Worm (Caenorhabditis elegans) whole organism, L4/young adult: Measurements from ENCODE around the gene nhr-199.
"Not testable (repeated sequence)": the region's sequence is repeated elsewhere in the genome, so short reads cannot be mapped to it uniquely, and the experiment has no call there.

Source experiments
- W03F9.2 ChIP-seq: fragments of 150-350 bp; optimal IDR thresholded peaks from 2 replicates; lab custom pipeline; 2014; ENCODE audit warnings: missing biosample characterization, missing genetic modification characterization
- dao-5 ChIP-seq: sonication (generic microtip); optimal IDR thresholded peaks from 2 replicates; lab custom pipeline; 2016; ENCODE audit warnings: missing genotype, missing genetic modification characterization, moderate library complexity, missing compliant biosample characterization
- him-1 ChIP-seq: sonication (generic microtip); optimal IDR thresholded peaks from 2 replicates; lab custom pipeline; 2016; ENCODE audit warnings: missing genotype, missing genetic modification reagents, missing genetic modification characterization, missing compliant biosample characterization

nhr-199 gene

DNA sequence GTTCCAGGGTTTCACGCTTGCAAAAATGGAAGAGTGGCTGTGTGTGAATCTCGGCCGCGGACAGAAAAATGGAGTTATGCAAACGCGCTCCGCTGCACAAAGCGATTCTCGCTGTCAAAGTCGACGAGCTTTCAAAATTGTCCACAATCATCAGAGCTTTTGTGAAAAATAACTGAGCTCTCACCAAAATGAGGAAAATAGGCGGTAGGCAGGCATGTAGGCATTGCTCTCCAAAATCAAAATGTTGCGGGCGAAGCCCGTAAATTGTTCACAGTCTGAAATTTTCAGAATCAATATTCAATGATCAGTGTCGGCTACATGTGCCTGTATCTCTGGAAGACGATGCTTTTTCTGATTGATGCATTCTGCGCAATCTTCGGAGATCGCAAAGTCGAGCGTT lies 30.8 kb downstream of the nhr-199 start, which contains the start of gene K06B4.4:
Gene K06B4.4 (plus strand): TSS at position 301 of the 400 bp plus-strand sequence.
- TF ChIP-seq him-1 (no peak), dao-5 (tag; lab: Kevin White, UChicago) (no peak), W03F9.2 (tag; lab: Kevin White, UChicago) (no peak)

DNA sequence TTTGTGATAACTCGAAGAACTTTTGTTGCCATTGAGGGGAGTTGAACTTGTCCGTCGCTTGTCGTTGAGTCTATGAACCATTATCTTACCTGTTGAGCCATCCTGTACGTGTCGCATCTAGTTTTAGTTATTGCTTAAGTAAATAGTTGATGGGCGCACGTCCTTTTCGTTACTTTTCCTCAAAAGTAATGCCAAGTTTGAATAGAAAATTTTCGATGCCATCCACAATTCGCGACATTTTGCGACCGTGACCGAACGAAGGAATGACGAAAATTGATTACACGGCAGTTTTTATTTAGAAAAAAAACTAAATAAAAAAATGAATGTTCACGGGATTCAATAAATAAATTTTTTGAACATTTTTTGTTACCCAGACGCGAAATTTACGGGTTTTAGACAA lies 31.5 kb downstream of the nhr-199 start, which contains the start of gene F53E4.1:
Gene F53E4.1 (minus strand): TSS at position 101 of the 400 bp plus-strand sequence.
- not testable (repeated sequence) for TF ChIP-seq W03F9.2 (tag; lab: Kevin White, UChicago); dao-5 (tag; lab: Kevin White, UChicago); him-1

DNA sequence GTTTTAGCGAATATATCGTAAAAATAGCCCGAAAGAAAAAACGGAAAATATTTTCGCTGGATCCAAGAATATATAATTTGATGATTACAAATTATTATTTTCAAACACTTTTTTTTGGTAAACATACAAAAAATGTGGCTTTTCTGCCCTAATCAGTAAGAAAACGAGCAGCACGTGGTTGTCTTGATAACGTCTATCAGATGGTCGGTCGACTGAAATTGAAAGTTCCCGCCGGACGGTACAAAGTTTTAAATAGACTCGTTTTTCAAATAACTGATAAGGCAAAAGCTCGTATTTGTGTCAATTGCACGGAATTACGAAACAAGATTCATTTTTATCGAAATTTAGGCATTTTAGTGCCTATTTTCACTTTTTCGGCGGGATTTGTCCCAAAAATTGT lies 33.0 kb downstream of the nhr-199 start:
- TF ChIP-seq W03F9.2 (tag; lab: Kevin White, UChicago), result no peak
- TF ChIP-seq him-1, result no peak
- TF ChIP-seq dao-5 (tag; lab: Kevin White, UChicago), result no peak

DNA sequence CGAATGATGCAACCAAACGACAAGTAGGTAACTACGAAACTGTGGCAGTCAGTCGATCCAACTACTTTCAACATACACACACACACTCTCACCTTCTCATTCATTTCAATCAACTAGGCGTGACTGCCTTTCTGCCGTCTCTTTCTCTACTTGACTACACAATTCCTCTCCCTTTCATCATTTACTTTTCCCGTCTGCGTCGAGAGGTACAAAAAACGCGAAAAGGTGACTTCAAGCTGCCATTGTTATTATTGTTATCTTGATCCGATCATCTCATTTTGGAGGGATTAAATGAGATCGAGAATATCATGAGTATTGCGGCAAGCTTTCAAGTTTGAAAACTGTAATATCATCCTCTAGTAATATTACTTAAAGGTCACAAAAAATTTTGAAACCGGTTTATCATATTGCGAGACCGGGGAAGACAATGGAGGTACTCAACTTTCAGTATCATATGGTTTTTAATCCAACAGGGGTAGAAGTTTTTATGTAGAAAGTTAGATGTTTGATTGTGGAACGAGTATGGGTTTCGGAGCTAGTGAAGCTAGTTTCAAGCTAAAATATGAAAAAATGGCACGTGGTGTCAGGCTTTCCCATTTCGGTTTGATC lies 35.5 kb downstream of the nhr-199 start:
- TF ChIP-seq W03F9.2 (tag; lab: Kevin White, UChicago), result no peak
- TF ChIP-seq dao-5 (tag; lab: Kevin White, UChicago), result no peak
- TF ChIP-seq him-1, result no peak

DNA sequence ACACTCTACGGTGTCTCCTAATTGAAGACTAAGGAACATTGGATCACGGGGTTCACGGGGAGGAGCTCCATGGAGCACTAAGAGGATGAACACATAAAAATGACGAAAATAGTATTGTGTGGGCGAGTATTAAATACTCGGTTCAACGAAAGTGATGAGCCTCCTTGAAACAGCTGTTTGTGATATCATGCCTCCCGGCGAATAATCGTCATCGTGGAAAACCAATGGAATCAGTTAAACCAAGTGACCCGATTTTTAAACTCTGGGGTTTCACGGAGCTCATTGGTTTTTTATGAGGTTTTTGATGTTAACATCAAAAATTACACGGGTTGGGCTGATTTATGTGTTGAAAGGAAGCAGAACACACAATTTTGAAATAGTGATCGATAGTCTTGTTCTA lies 38.1 kb downstream of the nhr-199 start:
- TF ChIP-seq W03F9.2 (tag; lab: Kevin White, UChicago) (no peak), him-1 (no peak), dao-5 (tag; lab: Kevin White, UChicago) (no peak)

DNA sequence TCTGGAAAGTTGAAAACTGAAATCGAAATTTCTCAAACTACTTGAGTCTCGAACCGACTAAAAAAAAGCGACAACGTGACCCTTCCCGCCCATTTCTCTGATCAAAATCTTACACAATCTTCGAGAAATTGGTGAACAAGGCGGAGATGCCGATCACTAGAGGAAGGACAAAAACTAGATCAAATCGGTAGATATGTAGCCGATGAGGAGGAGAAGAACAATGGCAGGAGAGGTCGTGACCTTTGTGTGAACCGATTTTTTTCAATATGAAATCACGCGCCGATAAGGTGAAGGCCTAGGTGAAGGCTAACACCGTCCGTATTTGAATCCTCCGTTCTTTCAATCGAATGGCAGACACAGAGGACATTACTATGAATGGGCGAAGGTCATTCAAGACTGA lies 38.7 kb downstream of the nhr-199 start:
- TF ChIP-seq him-1 (no peak), W03F9.2 (tag; lab: Kevin White, UChicago) (no peak), dao-5 (tag; lab: Kevin White, UChicago) (no peak)

DNA sequence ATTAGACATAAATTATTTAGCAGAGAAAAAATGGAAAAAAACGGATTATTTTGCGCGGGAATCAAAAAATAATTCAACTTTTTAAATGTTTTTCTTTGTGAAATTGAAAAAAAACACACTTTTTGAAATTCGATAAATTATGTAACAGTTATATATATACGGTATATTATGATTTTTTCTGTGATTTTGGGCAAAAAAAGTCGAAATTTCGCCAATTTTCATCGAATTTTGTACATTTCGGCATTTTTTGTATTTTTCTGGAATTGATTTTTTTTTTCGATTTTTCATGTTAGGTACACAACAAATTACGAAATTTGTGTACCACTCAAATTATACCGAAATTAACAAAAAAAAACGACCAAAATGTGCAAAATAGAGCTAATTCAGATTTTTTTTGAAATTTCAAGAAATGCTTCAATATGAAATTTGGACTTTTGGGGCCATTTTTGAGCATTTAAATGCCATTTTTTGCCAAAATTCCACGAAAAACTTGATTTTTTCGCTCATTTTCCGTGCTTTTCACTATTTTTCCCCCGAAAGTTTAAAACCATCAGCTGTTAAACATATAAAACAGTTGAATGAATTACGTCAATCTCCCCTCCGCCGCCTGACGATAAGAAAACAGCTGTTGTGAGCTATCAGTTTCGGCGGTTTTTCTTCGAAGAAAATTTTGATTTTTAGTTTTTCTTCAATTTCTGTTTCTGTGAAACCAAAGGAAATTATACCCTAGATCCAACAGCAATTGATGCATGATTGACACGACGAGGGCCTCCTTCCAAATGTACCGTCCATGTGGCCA lies 41.2 kb downstream of the nhr-199 start:
- TF ChIP-seq W03F9.2 (tag; lab: Kevin White, UChicago) (no peak), dao-5 (tag; lab: Kevin White, UChicago) (no peak), him-1 (no peak)

DNA sequence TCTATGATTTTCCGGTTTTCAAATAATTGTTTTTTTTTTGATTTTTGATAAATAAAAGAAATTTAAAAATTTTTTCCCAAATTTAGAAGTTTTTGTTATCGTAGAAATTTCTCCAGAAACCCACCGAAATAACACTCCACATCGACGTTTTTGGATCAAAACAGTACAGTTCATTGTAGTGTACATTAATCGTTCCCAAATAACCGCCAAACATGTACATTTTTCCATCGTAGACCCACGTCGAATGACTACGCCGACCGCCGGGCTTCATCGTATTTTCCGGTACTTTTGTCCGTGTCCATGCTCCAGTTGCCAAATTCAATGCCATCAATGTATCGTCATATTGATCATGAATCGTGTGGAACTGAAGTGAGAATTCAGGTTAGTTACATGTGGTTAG lies 45.6 kb downstream of the nhr-199 start, which contains the start of gene F53E4.2:
Gene F53E4.2 (plus strand): TSS at position 301 of the 400 bp plus-strand sequence.
- TF ChIP-seq him-1, result no peak
- no peak for TF ChIP-seq W03F9.2 (tag; lab: Kevin White, UChicago)
- no peak for TF ChIP-seq dao-5 (tag; lab: Kevin White, UChicago)

DNA sequence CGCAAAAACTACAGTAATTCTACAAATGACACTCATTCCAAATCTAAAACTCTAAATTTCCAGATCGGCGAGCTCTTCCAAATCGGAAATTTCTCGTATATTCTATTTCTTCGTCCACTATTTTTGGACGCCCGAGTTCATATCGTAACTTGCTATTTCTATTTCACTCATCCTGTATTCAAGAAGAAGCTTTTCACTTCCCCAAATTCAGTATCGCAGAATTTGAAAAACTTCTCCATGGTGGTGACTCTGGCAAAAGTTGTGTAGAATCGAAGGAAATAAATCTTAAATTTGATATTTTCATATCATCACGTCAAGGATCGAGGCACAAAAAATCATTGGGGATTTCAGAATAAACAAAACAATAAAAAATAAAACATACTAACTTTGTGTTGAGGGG lies 47.6 kb downstream of the nhr-199 start:
- TF ChIP-seq W03F9.2 (tag; lab: Kevin White, UChicago) (no peak), him-1 (no peak), dao-5 (tag; lab: Kevin White, UChicago) (no peak)

DNA sequence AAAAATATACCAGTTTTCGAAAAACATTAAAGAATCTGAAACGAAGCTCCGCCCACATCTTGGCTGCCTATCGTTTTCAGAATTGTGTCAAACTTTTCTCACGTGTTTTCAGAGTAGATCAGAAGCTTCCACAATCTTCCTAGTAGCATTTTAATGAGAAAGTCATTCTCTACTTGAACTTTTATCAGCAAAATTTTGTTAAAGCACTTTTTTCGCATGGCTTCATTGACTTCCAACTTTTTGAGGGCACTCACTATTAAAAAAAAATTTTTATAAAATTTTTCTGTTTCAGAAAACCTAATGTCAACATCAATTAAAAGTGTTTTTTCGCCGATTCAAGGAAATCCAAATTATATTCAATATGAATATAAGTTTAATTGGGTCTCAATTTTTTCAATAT lies 49.5 kb downstream of the nhr-199 start, which contains the start of gene sru-42:
Gene sru-42 (plus strand): TSS at position 301 of the 400 bp plus-strand sequence.
- no peak for TF ChIP-seq him-1
- no peak for TF ChIP-seq W03F9.2 (tag; lab: Kevin White, UChicago)
- no peak for TF ChIP-seq dao-5 (tag; lab: Kevin White, UChicago)
